Worm (Caenorhabditis elegans) whole organism, young adult: ENCODE data around the gene snx-6.

Experiments
- B0261.1 ChIP-seq: sonication (generic microtip); optimal IDR thresholded peaks from 2 replicates; lab custom pipeline; 2016; ENCODE audit warnings: mild to moderate bottlenecking, missing genetic modification characterization, moderate library complexity, missing compliant biosample characterization
- F22D6.2 ChIP-seq: sonication (generic microtip); optimal IDR thresholded peaks from 2 replicates; lab custom pipeline; 2016; ENCODE audit warnings: mild to moderate bottlenecking, missing genetic modification characterization, missing compliant biosample characterization
- F23B12.7 ChIP-seq: sonication (generic microtip); optimal IDR thresholded peaks from 2 replicates; lab custom pipeline; 2017; ENCODE audit warnings: missing genetic modification characterization, mild to moderate bottlenecking, missing compliant biosample characterization, antibody characterized with exemption, moderate library complexity; ENCODE audit not compliant: insufficient read depth
- F37B4.10 ChIP-seq: fragments of 200-800 bp; sonication (Bioruptor generic); IDR thresholded peaks from 2 replicates; pipeline ENCODE4 v1.3.6; 2022; ENCODE audit warnings: missing genetic modification characterization, missing compliant biosample characterization
- F39B2.1 ChIP-seq: fragments of 200-800 bp; sonication (Bioruptor generic); IDR thresholded peaks from 2 replicates; pipeline ENCODE4 v1.3.6; 2022; ENCODE audit warnings: missing genetic modification reagents, missing genetic modification characterization, missing compliant biosample characterization
- aptf-2 ChIP-seq: fragments of 200-800 bp; sonication (Bioruptor generic); conservative IDR thresholded peaks from 2 replicates; pipeline ENCODE4 v1.3.6; 2022; ENCODE audit warnings: missing genetic modification reagents, missing genetic modification characterization, missing compliant biosample characterization
- athp-1 ChIP-seq: sonication (generic microtip); optimal IDR thresholded peaks from 2 replicates; lab custom pipeline; 2017; ENCODE audit warnings: mild to moderate bottlenecking, missing genetic modification characterization, missing compliant biosample characterization
- attf-3 ChIP-seq: fragments of 200-800 bp; sonication (Bioruptor generic); conservative IDR thresholded peaks from 2 replicates; pipeline ENCODE4 v1.3.6; 2022; ENCODE audit warnings: missing genetic modification reagents, missing genetic modification characterization, missing compliant biosample characterization
- attf-5 ChIP-seq: fragments of 200-800 bp; sonication (Bioruptor generic); optimal IDR thresholded peaks from 2 replicates; lab custom pipeline; 2018; ENCODE audit warnings: mild to moderate bottlenecking, missing genetic modification characterization, missing compliant biosample characterization
- bed-1 ChIP-seq: fragments of 200-800 bp; sonication (Bioruptor generic); IDR thresholded peaks from 2 replicates; pipeline ENCODE4 v1.3.6; 2022; ENCODE audit warnings: missing genetic modification reagents, missing genetic modification characterization, missing compliant biosample characterization
- dpl-1 ChIP-seq: fragments of 150-350 bp; optimal IDR thresholded peaks from 2 replicates; lab custom pipeline; 2014; ENCODE audit warnings: missing biosample characterization, missing genetic modification reagents, missing genetic modification characterization
- egl-18 ChIP-seq: fragments of 200-800 bp; sonication (Bioruptor generic); IDR thresholded peaks from 2 replicates; pipeline ENCODE4 v1.3.6; 2022; ENCODE audit warnings: missing genetic modification reagents, missing genetic modification characterization, missing compliant biosample characterization
- egrh-3 ChIP-seq: fragments of 200-800 bp; sonication (Bioruptor generic); IDR thresholded peaks from 2 replicates; pipeline ENCODE4 v1.3.6; 2022; ENCODE audit warnings: missing genetic modification reagents, missing genetic modification characterization, missing compliant biosample characterization
- ekl-4 ChIP-seq: fragments of 200-800 bp; sonication (Bioruptor generic); IDR thresholded peaks from 2 replicates; pipeline ENCODE4 v1.3.6; 2022; ENCODE audit warnings: missing genetic modification reagents, missing genetic modification characterization, missing compliant biosample characterization
- fkh-3 ChIP-seq: sonication (generic microtip); optimal IDR thresholded peaks from 2 replicates; lab custom pipeline; 2016; ENCODE audit warnings: mild to moderate bottlenecking, missing genetic modification characterization, missing compliant biosample characterization
- gei-17 ChIP-seq: fragments of 200-800 bp; sonication (Bioruptor generic); optimal IDR thresholded peaks from 2 replicates; lab custom pipeline; 2018; ENCODE audit warnings: mild to moderate bottlenecking, missing genetic modification characterization, missing compliant biosample characterization
- hrde-1 ChIP-seq: sonication (generic microtip); optimal IDR thresholded peaks from 2 replicates; lab custom pipeline; 2016; ENCODE audit warnings: missing genetic modification characterization, mild to moderate bottlenecking, missing compliant biosample characterization, moderate library complexity, missing genotype, missing genetic modification reagents, borderline replicate concordance
- let-607 ChIP-seq, 2 experiments: fragments of 200-800 bp in 1 of 2; sonication (Bioruptor generic) in 1 of 2; sonication (generic microtip) in 1 of 2; optimal IDR thresholded peaks; 2 replicates each; lab custom pipeline; 2016 to 2018; ENCODE audit warnings: mild to moderate bottlenecking in 2 of 2, missing compliant biosample characterization in 2 of 2, missing genetic modification characterization in 2 of 2, moderate library complexity in 2 of 2, missing genotype in 1 of 2
- lin-35 ChIP-seq, 3 experiments: fragments of 150-350 bp in 2 of 3; sonication (generic microtip) in 1 of 3; optimal IDR thresholded peaks; 2 replicates each; lab custom pipeline; 2014 to 2018; ENCODE audit warnings: missing biosample characterization in 3 of 3, missing genetic modification characterization in 3 of 3, missing genetic modification reagents in 3 of 3
- lir-1 ChIP-seq: fragments of 200-800 bp; sonication (Bioruptor generic); conservative IDR thresholded peaks from 2 replicates; pipeline ENCODE4 v1.3.6; 2022; ENCODE audit warnings: missing genetic modification reagents, missing genetic modification characterization, missing compliant biosample characterization
- madf-3 ChIP-seq: fragments of 200-800 bp; sonication (Bioruptor generic); IDR thresholded peaks from 2 replicates; pipeline ENCODE4 v1.3.6; 2022; ENCODE audit warnings: missing genetic modification reagents, missing genetic modification characterization, missing compliant biosample characterization
- madf-6 ChIP-seq: fragments of 200-800 bp; sonication (Bioruptor generic); IDR thresholded peaks from 2 replicates; pipeline ENCODE4 v1.3.6; 2022; ENCODE audit warnings: missing genetic modification reagents, missing genetic modification characterization, missing compliant biosample characterization
- rcor-1 ChIP-seq: fragments of 200-800 bp; sonication (Bioruptor generic); IDR thresholded peaks from 2 replicates; pipeline ENCODE4 v1.3.6; 2022; ENCODE audit warnings: missing genetic modification reagents, missing genetic modification characterization, missing compliant biosample characterization
- rec-8 ChIP-seq, 2 experiments: sonication (generic microtip); optimal IDR thresholded peaks; 2 replicates each; lab custom pipeline; 2016; ENCODE audit warnings: mild to moderate bottlenecking in 2 of 2, missing genetic modification characterization in 2 of 2, missing genetic modification reagents in 2 of 2, missing genotype in 2 of 2, missing biosample characterization in 1 of 2, missing compliant biosample characterization in 1 of 2, moderate library complexity in 1 of 2
- rpc-1 ChIP-seq, 2 experiments: fragments of 150-350 bp in 1 of 2; sonication (generic microtip) in 1 of 2; optimal IDR thresholded peaks; 2 replicates each; lab custom pipeline; 2014 to 2018; ENCODE audit warnings: missing biosample characterization in 1 of 2, missing genetic modification characterization in 1 of 2, missing genetic modification reagents in 1 of 2, missing genotype in 1 of 2
- sdz-38 ChIP-seq: sonication (generic microtip); optimal IDR thresholded peaks from 2 replicates; lab custom pipeline; 2016; ENCODE audit warnings: missing genotype, missing genetic modification characterization, missing compliant biosample characterization
- somi-1 ChIP-seq: fragments of 200-800 bp; sonication (Bioruptor generic); optimal IDR thresholded peaks from 2 replicates; lab custom pipeline; 2018; ENCODE audit warnings: mild to moderate bottlenecking, missing genetic modification characterization, missing compliant biosample characterization
- sptf-2 ChIP-seq: fragments of 200-800 bp; sonication (Bioruptor generic); optimal IDR thresholded peaks from 2 replicates; lab custom pipeline; 2018; ENCODE audit warnings: mild to moderate bottlenecking, missing genetic modification characterization, missing compliant biosample characterization
- tbp1 ChIP-seq: fragments of 200-800 bp; sonication (Bioruptor generic); optimal IDR thresholded peaks from 2 replicates; lab custom pipeline; 2018; ENCODE audit warnings: mild to moderate bottlenecking, missing genetic modification characterization, missing compliant biosample characterization
- zfh-2 ChIP-seq: fragments of 200-800 bp; sonication (Bioruptor generic); conservative IDR thresholded peaks from 2 replicates; pipeline ENCODE4 v1.3.6; 2022; ENCODE audit warnings: missing genetic modification reagents, missing genetic modification characterization, missing compliant biosample characterization

snx-6 gene

ce11 chrV:17945460-17945859 lies 34.4 kb downstream of the snx-6 start (continued):
- no peak for TF ChIP-seq rec-8 (tag; optimal IDR thresholded peaks at IDR 0.05; lab: Kevin White, UChicago)
- TF ChIP-seq aptf-2 (GFP tag; lab: Robert Waterston, UW) = no peak
- no peak for TF ChIP-seq let-607 (tag; optimal IDR thresholded peaks at IDR 0.05; lab: Kevin White, UChicago)
- TF ChIP-seq dpl-1 (GFP tag; lab: Kevin White, UChicago) = no peak
- TF ChIP-seq sdz-38 (tag; lab: Kevin White, UChicago) = no peak

- TF ChIP-seq zfh-2 (GFP tag; lab: Robert Waterston, UW) (0 out of 2 replicates have a peak, but pooled peaks have one; percentile 6), F23B12.7 (tag; lab: Kevin White, UChicago) (no peak), sptf-2 (no peak), attf-3 (GFP tag; lab: Robert Waterston, UW) (no peak), fkh-3 (tag; lab: Kevin White, UChicago) (no peak), F22D6.2 (tag; lab: Kevin White, UChicago) (no peak), egrh-3 (peak; percentile 69; the same call in 1 of the 2 replicates), ekl-4 (no peak), rcor-1 (no peak)
Observed at ce11 chrV:17944849-17945452, 34.9 kb downstream of the snx-6 start.

ce11 chrV:17943877-17944472 lies 35.9 kb downstream of the snx-6 start:
- TF ChIP-seq egrh-3 = peak; percentile 74
- no peak for TF ChIP-seq gei-17
- TF ChIP-seq lir-1 (GFP tag; lab: Robert Waterston, UW) = no peak
- 0 out of 2 replicates have a peak, but pooled peaks have one; percentile 23 for TF ChIP-seq F37B4.10 (GFP tag; lab: Robert Waterston, UW)
- no peak for TF ChIP-seq F23B12.7 (tag; lab: Kevin White, UChicago)
- 0 out of 2 replicates have a peak, but pooled peaks have one; percentile 9 for TF ChIP-seq madf-3 (GFP tag; lab: Robert Waterston, UW)
- no peak for TF ChIP-seq attf-5 (GFP tag; lab: Kevin White, UChicago)
- TF ChIP-seq somi-1 (GFP tag; lab: Kevin White, UChicago) = no peak
- TF ChIP-seq bed-1 = 0 out of 2 replicates have a peak, but pooled peaks have one; percentile 61
- TF ChIP-seq zfh-2 (GFP tag; lab: Robert Waterston, UW) = peak; percentile 85
- TF ChIP-seq lin-35 (GFP tag; optimal IDR thresholded peaks at IDR 0.05; lab: Kevin White, UChicago) = no peak
- TF ChIP-seq egl-18 (GFP tag; lab: Robert Waterston, UW) = no peak
- no peak for TF ChIP-seq F39B2.1 (GFP tag; lab: Robert Waterston, UW)

DNA sequence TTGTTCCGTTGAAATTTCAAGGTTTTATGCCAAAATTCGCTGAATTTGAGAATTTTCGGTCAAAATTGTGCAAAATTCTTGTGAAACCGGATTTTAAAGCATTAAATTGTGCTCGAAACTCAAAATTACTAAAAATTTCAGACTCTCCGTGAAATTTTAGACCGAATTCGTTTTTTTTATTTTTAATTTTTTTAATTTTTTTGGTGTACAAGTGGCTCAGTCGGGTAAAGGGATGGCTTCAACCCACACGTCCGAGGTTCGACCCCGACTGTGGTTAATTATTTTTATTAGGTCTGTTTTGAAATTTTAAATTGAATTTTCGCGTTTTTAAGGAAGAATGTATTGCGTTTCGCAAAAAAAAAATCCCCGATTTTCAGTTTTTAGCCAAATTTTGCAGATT lies 40.9 kb downstream of the snx-6 start:
- TF ChIP-seq rpc-1 (optimal IDR thresholded peaks at IDR 0.05; lab: Kevin White, UChicago) (no peak), rpc-1 (tag; optimal IDR thresholded peaks at IDR 0.05; lab: Kevin White, UChicago) (peak; percentile 56), athp-1 (tag; lab: Kevin White, UChicago) (no peak), B0261.1 (tag; lab: Kevin White, UChicago) (peak; percentile 10), madf-6 (GFP tag; lab: Robert Waterston, UW) (no peak), tbp1 (GFP tag; lab: Kevin White, UChicago) (peak; percentile 53), hrde-1 (no peak)
- TF ChIP-seq, all 124 proteins: peak for 3
